Fruit fly (Drosophila melanogaster) whole organism, wandering third instar larva: ENCODE measurements around the gene CG45101.

Experiments
- Abd-B ChIP-seq: fragments of >200 bp; optimal IDR thresholded peaks from 2 replicates; lab custom pipeline; 2017; ENCODE audit warnings: missing biosample characterization, missing genetic modification characterization
- CG32264 ChIP-seq: fragments of 200-800 bp; sonication (Bioruptor generic); optimal IDR thresholded peaks from 2 replicates; lab custom pipeline; 2016; ENCODE audit warnings: missing biosample characterization, missing genetic modification characterization
- CG9705 ChIP-seq: fragments of 200-800 bp; sonication (Bioruptor generic); optimal IDR thresholded peaks from 2 replicates; lab custom pipeline; 2018; ENCODE audit warnings: missing biosample characterization, mild to moderate bottlenecking, missing genetic modification characterization
- CrebA ChIP-seq: fragments of 200-800 bp; sonication (Bioruptor generic); optimal IDR thresholded peaks from 2 replicates; lab custom pipeline; 2016; ENCODE audit warnings: missing biosample characterization, mild to moderate bottlenecking, missing genetic modification characterization, borderline replicate concordance
- Dfd ChIP-seq: fragments of >200 bp; optimal IDR thresholded peaks from 2 replicates; lab custom pipeline; 2017; ENCODE audit warnings: missing biosample characterization, missing genetic modification characterization
- Dif ChIP-seq: fragments of 200-275, 200-300 bp; sonication (Bioruptor generic); optimal IDR thresholded peaks from 2 replicates; lab custom pipeline; 2018; ENCODE audit warnings: missing biosample characterization, missing genetic modification characterization; ENCODE audit not compliant: partially characterized antibody
- GATAd ChIP-seq: sonication (Bioruptor generic); optimal IDR thresholded peaks from 2 replicates; lab custom pipeline; 2016; ENCODE audit warnings: missing biosample characterization, missing genetic modification characterization
- HLH106 ChIP-seq: fragments of 200-800 bp; optimal IDR thresholded peaks from 3 replicates; lab custom pipeline; 2019; ENCODE audit warnings: missing biosample characterization, mild to moderate bottlenecking, missing genetic modification characterization, moderate library complexity
- Hnf4 ChIP-seq: fragments of 200-800 bp; sonication (Bioruptor generic); optimal IDR thresholded peaks from 2 replicates; lab custom pipeline; 2016; ENCODE audit warnings: missing biosample characterization, mild to moderate bottlenecking, missing genetic modification characterization
- Hr83 ChIP-seq: fragments of 200-300 bp; sonication (Bioruptor generic); optimal IDR thresholded peaks from 2 replicates; lab custom pipeline; 2016; ENCODE audit warnings: missing biosample characterization, mild to moderate bottlenecking, missing genetic modification characterization, moderate library complexity; ENCODE audit not compliant: poor library complexity, severe bottlenecking
- Mio ChIP-seq: sonication (Bioruptor generic); optimal IDR thresholded peaks from 2 replicates; lab custom pipeline; 2016; ENCODE audit warnings: missing biosample characterization, missing genetic modification characterization
- Myc ChIP-seq: fragments of >200 bp; optimal IDR thresholded peaks from 2 replicates; lab custom pipeline; 2017
- N ChIP-seq: fragments of >200 bp; optimal IDR thresholded peaks from 2 replicates; lab custom pipeline; 2018; ENCODE audit warnings: missing biosample characterization, missing external identifiers, missing genetic modification characterization
- OdsH ChIP-seq: fragments of 200-800 bp; sonication (Bioruptor generic); optimal IDR thresholded peaks from 2 replicates; lab custom pipeline; 2016; ENCODE audit warnings: missing biosample characterization, mild to moderate bottlenecking, missing genetic modification characterization
- Rel ChIP-seq, 2 experiments: fragments of 200-800 bp; sonication (Bioruptor generic) in 1 of 2; optimal IDR thresholded peaks; 2 replicates in 1 of 2; 3 replicates in 1 of 2; lab custom pipeline; 2016 to 2019; ENCODE audit warnings: mild to moderate bottlenecking in 2 of 2, missing biosample characterization in 2 of 2, missing genetic modification characterization in 2 of 2, moderate library complexity in 1 of 2
- Sp1 ChIP-seq: fragments of 200-800 bp; sonication (Bioruptor generic); optimal IDR thresholded peaks from 3 replicates; lab custom pipeline; 2019; ENCODE audit warnings: missing biosample characterization, mild to moderate bottlenecking, missing genetic modification characterization, moderate library complexity
- Vsx2 ChIP-seq: fragments of 200-300, 225-300 bp; sonication (Bioruptor generic); optimal IDR thresholded peaks from 2 replicates; lab custom pipeline; 2018; ENCODE audit warnings: missing biosample characterization, missing genetic modification characterization; ENCODE audit not compliant: partially characterized antibody
- br ChIP-seq: fragments of 200-800 bp; sonication (Bioruptor generic); optimal IDR thresholded peaks from 2 replicates; lab custom pipeline; 2016; ENCODE audit warnings: missing biosample characterization, missing genetic modification characterization
- brk ChIP-seq: fragments of 200-800 bp; sonication (Bioruptor generic); optimal IDR thresholded peaks from 2 replicates; lab custom pipeline; 2016; ENCODE audit warnings: missing biosample characterization, mild to moderate bottlenecking, missing genetic modification characterization
- dl ChIP-seq, 2 experiments: fragments of 175-275, 200-275 bp in 1 of 2; fragments of 200-275 bp in 1 of 2; sonication (Bioruptor generic); optimal IDR thresholded peaks; lab custom pipeline; 2018; ENCODE audit warnings: mild to moderate bottlenecking in 2 of 2, missing biosample characterization in 2 of 2, missing genetic modification characterization in 2 of 2, moderate library complexity in 2 of 2; ENCODE audit not compliant: partially characterized antibody in 2 of 2, insufficient read depth in 1 of 2
- dsf ChIP-seq: sonication (Bioruptor generic); optimal IDR thresholded peaks from 2 replicates; lab custom pipeline; 2016; ENCODE audit warnings: missing biosample characterization, missing genetic modification characterization, borderline replicate concordance
- ey ChIP-seq: fragments of 200-800 bp; sonication (Bioruptor generic); optimal IDR thresholded peaks from 2 replicates; lab custom pipeline; 2016; ENCODE audit warnings: missing biosample characterization, missing genetic modification characterization
- foxo ChIP-seq, 2 experiments: fragments of 200-800 bp; sonication (Bioruptor generic); optimal IDR thresholded peaks; 2 replicates in 1 of 2; 3 replicates in 1 of 2; lab custom pipeline; 2016 to 2017; ENCODE audit warnings: missing biosample characterization in 2 of 2, missing genetic modification characterization in 2 of 2
- fru ChIP-seq: fragments of 200-800 bp; sonication (Bioruptor generic); optimal IDR thresholded peaks from 3 replicates; lab custom pipeline; 2016; ENCODE audit warnings: missing biosample characterization, mild to moderate bottlenecking, missing genetic modification characterization
- h ChIP-seq: fragments of 200-800 bp; sonication (Bioruptor generic); optimal IDR thresholded peaks from 3 replicates; lab custom pipeline; 2016; ENCODE audit warnings: missing biosample characterization, mild to moderate bottlenecking, missing genetic modification characterization
- jim ChIP-seq: fragments of 175-275, 200-325 bp; sonication (Bioruptor generic); optimal IDR thresholded peaks from 2 replicates; lab custom pipeline; 2016; ENCODE audit warnings: missing biosample characterization, mild to moderate bottlenecking, missing genetic modification characterization
- lola ChIP-seq: fragments of >200 bp; optimal IDR thresholded peaks from 2 replicates; lab custom pipeline; 2017; ENCODE audit warnings: missing biosample characterization, missing genetic modification characterization
- pan ChIP-seq: fragments of >200 bp; optimal IDR thresholded peaks from 2 replicates; lab custom pipeline; 2017
- psq ChIP-seq: fragments of 200-800 bp; sonication (Bioruptor generic); optimal IDR thresholded peaks from 3 replicates; lab custom pipeline; 2017; ENCODE audit warnings: missing biosample characterization, mild to moderate bottlenecking, missing genetic modification characterization, moderate library complexity
- rgr ChIP-seq: fragments of 200-800 bp; sonication (Bioruptor generic); optimal IDR thresholded peaks from 3 replicates; lab custom pipeline; 2016; ENCODE audit warnings: missing biosample characterization, mild to moderate bottlenecking, missing genetic modification characterization
- sage ChIP-seq: fragments of 200-800 bp; sonication (Bioruptor generic); optimal IDR thresholded peaks from 2 replicates; lab custom pipeline; 2016; ENCODE audit warnings: missing biosample characterization, mild to moderate bottlenecking, missing genetic modification characterization
- sv ChIP-seq: fragments of 200-800 bp; sonication (Bioruptor generic); optimal IDR thresholded peaks from 3 replicates; lab custom pipeline; 2016; ENCODE audit warnings: missing biosample characterization, missing genetic modification characterization
- tai ChIP-seq: sonication (Bioruptor generic); optimal IDR thresholded peaks from 2 replicates; lab custom pipeline; 2016; ENCODE audit warnings: missing biosample characterization, missing genetic modification characterization
- usp ChIP-seq: fragments of >200 bp; optimal IDR thresholded peaks from 2 replicates; lab custom pipeline; 2017; ENCODE audit warnings: missing biosample characterization, missing genetic modification characterization

CG45101 gene

DNA sequence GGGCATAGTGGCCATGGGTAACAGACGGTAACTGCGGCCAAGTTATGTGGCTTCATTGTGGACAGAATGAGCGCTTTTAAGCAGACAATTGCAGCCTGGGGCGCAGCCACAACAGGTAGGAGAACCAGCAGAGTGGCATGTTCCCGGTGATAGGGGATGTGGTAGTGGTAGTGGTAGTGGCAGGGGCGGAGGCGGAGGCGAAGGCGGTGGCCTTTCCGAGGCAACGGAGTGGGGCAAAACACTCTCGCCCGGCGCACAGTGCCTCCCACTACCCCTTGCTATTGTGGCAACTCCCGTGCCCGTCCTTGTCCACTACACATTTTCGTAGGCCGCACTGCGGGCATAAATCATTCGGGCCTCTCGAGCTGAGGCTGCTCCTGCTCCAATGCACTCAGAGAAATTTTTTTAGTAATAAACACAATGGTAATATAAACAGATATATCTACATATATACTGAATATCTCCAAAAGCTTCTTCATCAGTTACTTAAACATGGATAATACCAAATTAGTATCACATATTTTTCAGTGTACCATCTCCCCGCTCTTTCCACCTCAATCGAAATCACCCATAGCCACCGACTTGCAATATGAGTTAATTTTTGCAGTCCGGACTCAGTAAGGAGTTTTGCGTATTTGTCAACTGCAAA, 31.3 kb upstream of the CG45101 start (continued):
- peak; percentile 83 for TF ChIP-seq h (GFP tag; lab: Kevin White, UChicago)

DNA sequence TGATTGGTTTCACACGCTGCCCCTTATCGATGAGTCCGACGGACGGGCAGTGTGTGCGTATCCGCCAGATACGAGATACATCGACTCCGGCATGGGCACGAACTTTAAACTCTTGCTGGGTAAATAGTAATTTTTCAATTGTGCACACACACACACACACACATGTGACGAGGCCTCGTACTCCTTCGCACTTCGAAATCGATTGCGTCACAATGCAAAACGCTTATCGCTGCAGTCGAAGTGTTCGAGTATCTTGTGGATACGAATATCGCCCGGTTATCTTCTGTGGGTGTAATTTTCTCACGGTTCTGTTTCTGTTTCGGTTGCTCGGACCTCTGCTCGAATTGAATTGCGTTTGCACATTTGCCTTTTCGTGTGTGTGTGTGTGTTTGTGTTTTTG, 29.8 kb upstream of the CG45101 start:
- TF ChIP-seq Myc (no peak), Abd-B (GFP tag; lab: Kevin White, UChicago) (no peak), Mio (GFP tag; lab: Kevin White, UChicago) (no peak), N (GFP tag; lab: Kevin White, UChicago) (no peak)

dm6 chr3L:11041193-11041592, 23.6 kb upstream of the CG45101 start:
- no peak for TF ChIP-seq rgr (GFP tag; lab: Kevin White, UChicago)
- TF ChIP-seq Myc = peak; percentile 13
- TF ChIP-seq, all 38 proteins: peak for 1

dm6 chr3L:11043650-11044049, 21.1 kb upstream of the CG45101 start:
- TF ChIP-seq dl (GFP tag; optimal IDR thresholded peaks at IDR 0.05; lab: Kevin White, UChicago; ENCODE audit: insufficient read depth in 1 of 2, partially characterized antibody in 2 of 2) = no peak
- no peak for TF ChIP-seq fru (GFP tag; lab: Kevin White, UChicago)
- no peak for TF ChIP-seq Hnf4 (GFP tag; lab: Kevin White, UChicago)
- TF ChIP-seq pan (lab: Kevin White, UChicago) = no peak
- no peak for TF ChIP-seq rgr (GFP tag; lab: Kevin White, UChicago)
- TF ChIP-seq foxo (GFP tag; optimal IDR thresholded peaks at IDR 0.05; lab: Kevin White, UChicago) = no peak
- no peak for TF ChIP-seq N (GFP tag; lab: Kevin White, UChicago)
- no peak for TF ChIP-seq br (GFP tag; lab: Kevin White, UChicago)
- TF ChIP-seq ey = no peak
- no peak for TF ChIP-seq Hr83 (GFP tag; lab: Kevin White, UChicago)
- TF ChIP-seq sv (GFP tag; lab: Kevin White, UChicago) = no peak
- TF ChIP-seq CrebA (GFP tag; lab: Kevin White, UChicago) = no peak
- TF ChIP-seq usp (GFP tag; lab: Kevin White, UChicago) = no peak
- TF ChIP-seq Mio (GFP tag; lab: Kevin White, UChicago) = no peak
- no peak for TF ChIP-seq CG32264 (GFP tag; lab: Kevin White, UChicago)
- TF ChIP-seq Sp1 (GFP tag; lab: Kevin White, UChicago) = no peak
- TF ChIP-seq CG9705 = no peak
- TF ChIP-seq, all 38 proteins: peak for 0

DNA sequence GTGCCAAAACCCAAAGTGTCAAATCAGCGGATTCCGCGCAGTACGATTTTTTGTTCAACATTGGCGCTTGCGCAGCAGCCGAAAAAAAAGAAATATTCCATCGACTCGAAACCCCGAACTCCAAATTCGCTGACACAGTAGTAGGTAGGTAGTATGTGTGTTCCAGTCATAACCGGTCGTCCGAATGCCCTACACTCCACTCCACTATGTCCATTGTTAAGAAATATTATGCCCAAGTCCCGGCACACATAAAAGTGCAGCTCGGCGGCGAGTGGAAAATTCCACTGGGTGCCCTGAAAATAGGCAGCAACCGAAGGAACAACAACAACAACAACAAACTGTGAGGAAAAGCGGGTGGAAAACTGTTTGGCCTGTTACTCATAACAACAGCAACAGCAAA, 19.8 kb upstream of the CG45101 start:
- TF ChIP-seq dsf (GFP tag; lab: Kevin White, UChicago) (no peak), Vsx2 (GFP tag; lab: Kevin White, UChicago) (no peak), Hnf4 (GFP tag; lab: Kevin White, UChicago) (no peak)

DNA sequence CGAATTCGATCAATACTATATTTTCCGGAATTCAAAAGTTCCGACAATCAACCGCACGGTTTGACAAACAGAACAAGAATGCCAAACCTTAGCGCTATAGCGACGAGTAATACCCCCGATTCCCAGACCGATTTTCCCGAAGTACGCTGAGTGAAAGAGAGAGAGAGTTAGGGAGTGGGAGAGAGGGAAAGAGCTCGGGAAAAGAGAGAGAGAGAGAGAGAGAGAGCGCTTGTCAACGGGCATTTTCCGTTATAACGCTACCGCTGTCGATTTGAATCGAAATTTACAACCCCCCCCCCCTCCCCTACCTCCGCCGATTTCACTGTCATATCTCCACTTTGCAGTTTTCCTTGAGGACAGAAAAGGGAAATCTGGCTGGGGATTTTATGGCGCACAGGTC, 18.2 kb upstream of the CG45101 start:
- TF ChIP-seq pan (lab: Kevin White, UChicago) = no peak
- peak; percentile 82 for TF ChIP-seq Dfd (GFP tag; lab: Kevin White, UChicago)

DNA sequence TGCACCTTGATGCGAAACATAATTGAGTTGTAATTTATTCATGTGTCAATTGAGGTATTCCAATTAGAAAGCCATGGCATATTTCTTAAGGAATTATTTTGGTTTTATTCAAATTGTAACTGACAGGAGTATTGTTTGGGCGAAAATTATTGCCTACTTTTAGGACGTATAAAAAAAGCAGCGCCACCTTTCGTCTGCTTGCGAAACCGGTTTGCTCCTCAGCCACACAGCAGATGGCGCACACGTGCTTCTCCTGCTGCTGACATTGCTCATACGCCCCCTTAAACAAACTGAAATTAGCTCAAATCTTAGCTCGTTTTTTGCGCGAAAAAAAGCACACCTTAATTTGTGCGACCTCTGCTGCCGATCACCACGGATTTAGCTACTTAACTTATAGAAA, 16.9 kb upstream of the CG45101 start:
- TF ChIP-seq N (GFP tag; lab: Kevin White, UChicago) = no peak
- no peak for TF ChIP-seq Sp1 (GFP tag; lab: Kevin White, UChicago)
- peak; percentile 3 for TF ChIP-seq jim (GFP tag; lab: Kevin White, UChicago)
- TF ChIP-seq psq (GFP tag; lab: Kevin White, UChicago) = peak; percentile 28
- TF ChIP-seq ey = peak; percentile 44
- TF ChIP-seq usp (GFP tag; lab: Kevin White, UChicago) = no peak
- no peak for TF ChIP-seq sage
- peak; percentile 45 for TF ChIP-seq HLH106 (tag; lab: Kevin White, UChicago)
- peak; percentile 43 for TF ChIP-seq Hnf4 (GFP tag; lab: Kevin White, UChicago)
- no peak for TF ChIP-seq Rel (GFP tag; optimal IDR thresholded peaks at IDR 0.05; lab: Kevin White, UChicago)
- TF ChIP-seq Rel (tag; optimal IDR thresholded peaks at IDR 0.05; lab: Kevin White, UChicago) = no peak
- TF ChIP-seq br (GFP tag; lab: Kevin White, UChicago) = peak; percentile 73
- no peak for TF ChIP-seq CG32264 (GFP tag; lab: Kevin White, UChicago)
- peak; percentile 60 for TF ChIP-seq OdsH (GFP tag; lab: Kevin White, UChicago)
- TF ChIP-seq CG9705 = no peak
- TF ChIP-seq pan (lab: Kevin White, UChicago) = no peak
- no peak for TF ChIP-seq lola
- no peak for TF ChIP-seq Mio (GFP tag; lab: Kevin White, UChicago)
- TF ChIP-seq Hr83 (GFP tag; lab: Kevin White, UChicago) = peak; percentile 67
- peak; percentile 92 for TF ChIP-seq Myc
- TF ChIP-seq Abd-B (GFP tag; lab: Kevin White, UChicago) = no peak
- TF ChIP-seq tai (GFP tag; lab: Kevin White, UChicago) = peak; percentile 43
- TF ChIP-seq brk (GFP tag; lab: Kevin White, UChicago) = no peak
- no peak for TF ChIP-seq Dif (GFP tag; lab: Kevin White, UChicago)
- no peak for TF ChIP-seq GATAd (GFP tag; lab: Kevin White, UChicago)
- peak; percentile 24 for TF ChIP-seq sv (GFP tag; lab: Kevin White, UChicago)
- TF ChIP-seq foxo (GFP tag; optimal IDR thresholded peaks at IDR 0.05; lab: Kevin White, UChicago) = peak in 1 of 2 experiments; percentile 74
